Worm (Caenorhabditis elegans) whole organism, L3 larva: ENCODE results near the gene Y73C8C.12.

Experiments used
- aly-2 ChIP-seq: fragments of 150-350 bp; optimal IDR thresholded peaks from 2 replicates; lab custom pipeline; 2014; ENCODE audit warnings: missing biosample characterization, missing genetic modification characterization
- ceh-16 ChIP-seq: sonication (generic microtip); optimal IDR thresholded peaks from 2 replicates; lab custom pipeline; 2017; ENCODE audit warnings: missing biosample characterization, missing genetic modification characterization
- ceh-28 ChIP-seq: fragments of 150-350 bp; optimal IDR thresholded peaks from 2 replicates; lab custom pipeline; 2014; ENCODE audit warnings: missing biosample characterization, missing genetic modification reagents, missing genetic modification characterization
- ceh-82 ChIP-seq: fragments of 150-350 bp; optimal IDR thresholded peaks from 2 replicates; lab custom pipeline; 2014; ENCODE audit warnings: missing biosample characterization, missing genetic modification characterization
- elt-2 ChIP-seq: sonication (generic microtip); optimal IDR thresholded peaks from 2 replicates; lab custom pipeline; 2016; ENCODE audit warnings: missing genetic modification reagents, mild to moderate bottlenecking, missing genetic modification characterization, missing compliant biosample characterization
- pha-4 ChIP-seq: fragments of 150-350 bp; optimal IDR thresholded peaks from 2 replicates; lab custom pipeline; 2014; ENCODE audit warnings: missing biosample characterization, missing genetic modification reagents, missing genetic modification characterization
- snpc-4 ChIP-seq: fragments of 150-350 bp; optimal IDR thresholded peaks from 2 replicates; lab custom pipeline; 2014; ENCODE audit warnings: missing biosample characterization, missing genetic modification characterization

ce11 chrV:3169838-3170237, 44.8 kb downstream of the Y73C8C.12 start, which contains the start of gene srbc-6:
- no peak for TF ChIP-seq ceh-16 (tag; lab: Kevin White, UChicago)
- no peak for TF ChIP-seq elt-2 (tag; lab: Kevin White, UChicago)
- TF ChIP-seq pha-4 = no peak
- TF ChIP-seq ceh-28 (tag; lab: Kevin White, UChicago) = no peak
- no peak for TF ChIP-seq ceh-82
- TF ChIP-seq aly-2 = no peak
- no peak for TF ChIP-seq snpc-4 (tag; lab: Kevin White, UChicago)
